Fruit fly (Drosophila melanogaster): ENCODE measurements around the gene Noa36.

Gene Noa36

dm6 chr3R:28569529-28570175 lies 29.4 kb downstream of the Noa36 start:
- no peak for TF ChIP-seq cic (GFP tag; optimal IDR thresholded peaks at IDR 0.05)
- TF ChIP-seq CG5204 (GFP tag; optimal IDR thresholded peaks at IDR 0.05) = no peak
- no peak for TF ChIP-seq CG1620 (GFP tag; optimal IDR thresholded peaks at IDR 0.05)
- no peak for TF ChIP-seq Hr96 (GFP tag; optimal IDR thresholded peaks at IDR 0.05)
- TF ChIP-seq Crg-1 (GFP tag; optimal IDR thresholded peaks at IDR 0.05) = no peak
- TF ChIP-seq toe (GFP tag; optimal IDR thresholded peaks at IDR 0.05) = no peak
- TF ChIP-seq CG11617 (GFP tag; optimal IDR thresholded peaks at IDR 0.05) = no peak

dm6 chr3R:28568095-28568750 lies 30.9 kb downstream of the Noa36 start:
- TF ChIP-seq CG7101 (tag; optimal IDR thresholded peaks at IDR 0.05) = no peak
- TF ChIP-seq CG14711 (tag; optimal IDR thresholded peaks at IDR 0.05) = no peak
- no peak for TF ChIP-seq CG11617 (GFP tag; optimal IDR thresholded peaks at IDR 0.05)
- peak; percentile 15 for TF ChIP-seq CG7045 (GFP tag; optimal IDR thresholded peaks at IDR 0.05)
- peak; percentile 40 for TF ChIP-seq cic (GFP tag; optimal IDR thresholded peaks at IDR 0.05)
- no peak for TF ChIP-seq tj (GFP tag; optimal IDR thresholded peaks at IDR 0.05)
- peak; percentile 68 for TF ChIP-seq kay (GFP tag; ENCODE audit: borderline replicate concordance)
- TF ChIP-seq pad (GFP tag; optimal IDR thresholded peaks at IDR 0.05) = no peak
- no peak for TF ChIP-seq CG33017 (tag; optimal IDR thresholded peaks at IDR 0.05)
- no peak for TF ChIP-seq Mnt (GFP tag; optimal IDR thresholded peaks at IDR 0.05)
- no peak for TF ChIP-seq Crg-1 (GFP tag; optimal IDR thresholded peaks at IDR 0.05)
- TF ChIP-seq CG1620 (GFP tag; optimal IDR thresholded peaks at IDR 0.05) = no peak
- TF ChIP-seq bab1 (GFP tag; optimal IDR thresholded peaks at IDR 0.05) = no peak
- TF ChIP-seq Clk (GFP tag; optimal IDR thresholded peaks at IDR 0.05) = no peak
- no peak for TF ChIP-seq cnc (optimal IDR thresholded peaks at IDR 0.05)
- TF ChIP-seq CG12768 (GFP tag; optimal IDR thresholded peaks at IDR 0.05) = no peak
- TF ChIP-seq toe (GFP tag; optimal IDR thresholded peaks at IDR 0.05) = no peak
- peak; percentile 9 for TF ChIP-seq Hr96 (GFP tag; optimal IDR thresholded peaks at IDR 0.05)
- no peak for TF ChIP-seq ovo (GFP tag; optimal IDR thresholded peaks at IDR 0.05)
- no peak for TF ChIP-seq CG5204 (GFP tag; optimal IDR thresholded peaks at IDR 0.05)

- no peak for TF ChIP-seq Crg-1 (GFP tag; optimal IDR thresholded peaks at IDR 0.05)
- no peak for TF ChIP-seq tj (GFP tag; optimal IDR thresholded peaks at IDR 0.05)
- TF ChIP-seq pad (GFP tag; optimal IDR thresholded peaks at IDR 0.05) = no peak
- no peak for TF ChIP-seq CG11617 (GFP tag; optimal IDR thresholded peaks at IDR 0.05)
- no peak for TF ChIP-seq Hr96 (GFP tag; optimal IDR thresholded peaks at IDR 0.05)
- TF ChIP-seq ovo (GFP tag; optimal IDR thresholded peaks at IDR 0.05) = no peak
- TF ChIP-seq cnc (optimal IDR thresholded peaks at IDR 0.05) = no peak
- TF ChIP-seq Mnt (GFP tag; optimal IDR thresholded peaks at IDR 0.05) = no peak
- TF ChIP-seq CG7101 (tag; optimal IDR thresholded peaks at IDR 0.05) = no peak
Observed at dm6 chr3R:28563531-28563930, 35.6 kb downstream of the Noa36 start.

- TF ChIP-seq Hr96 (GFP tag; optimal IDR thresholded peaks at IDR 0.05) (no peak), bab1 (GFP tag; optimal IDR thresholded peaks at IDR 0.05) (no peak), Mnt (GFP tag; optimal IDR thresholded peaks at IDR 0.05) (no peak), Clk (GFP tag; optimal IDR thresholded peaks at IDR 0.05) (no peak), toe (GFP tag; optimal IDR thresholded peaks at IDR 0.05) (no peak), kay (GFP tag; ENCODE audit: borderline replicate concordance) (no peak), CG7101 (tag; optimal IDR thresholded peaks at IDR 0.05) (no peak)
Observed at dm6 chr3R:28562654-28563198, 36.4 kb downstream of the Noa36 start.

- TF ChIP-seq pad (GFP tag; optimal IDR thresholded peaks at IDR 0.05) (no peak), toe (GFP tag; optimal IDR thresholded peaks at IDR 0.05) (no peak), CG1620 (GFP tag; optimal IDR thresholded peaks at IDR 0.05) (no peak), cic (GFP tag; optimal IDR thresholded peaks at IDR 0.05) (no peak), kay (GFP tag; ENCODE audit: borderline replicate concordance) (no peak), CG33017 (tag; optimal IDR thresholded peaks at IDR 0.05) (no peak), CG5204 (GFP tag; optimal IDR thresholded peaks at IDR 0.05) (no peak), CG7101 (tag; optimal IDR thresholded peaks at IDR 0.05) (no peak), tj (GFP tag; optimal IDR thresholded peaks at IDR 0.05) (no peak), Crg-1 (GFP tag; optimal IDR thresholded peaks at IDR 0.05) (no peak), Clk (GFP tag; optimal IDR thresholded peaks at IDR 0.05) (no peak), Mnt (GFP tag; optimal IDR thresholded peaks at IDR 0.05) (no peak), CG14711 (tag; optimal IDR thresholded peaks at IDR 0.05) (no peak), cnc (optimal IDR thresholded peaks at IDR 0.05) (no peak), CG11617 (GFP tag; optimal IDR thresholded peaks at IDR 0.05) (no peak), Hr96 (GFP tag; optimal IDR thresholded peaks at IDR 0.05) (no peak), ovo (GFP tag; optimal IDR thresholded peaks at IDR 0.05) (no peak), bab1 (GFP tag; optimal IDR thresholded peaks at IDR 0.05) (no peak), CG7045 (GFP tag; optimal IDR thresholded peaks at IDR 0.05) (no peak)
Observed at dm6 chr3R:28561320-28561831, 37.7 kb downstream of the Noa36 start.

dm6 chr3R:28558801-28559200 lies 40.3 kb downstream of the Noa36 start:
- TF ChIP-seq Mnt (GFP tag; optimal IDR thresholded peaks at IDR 0.05) (no peak), ovo (GFP tag; optimal IDR thresholded peaks at IDR 0.05) (no peak), kay (GFP tag; ENCODE audit: borderline replicate concordance) (no peak), CG1620 (GFP tag; optimal IDR thresholded peaks at IDR 0.05) (no peak)
